Fruit fly (Drosophila melanogaster) whole organism, prepupa: ENCODE data around the gene CG15414.

Source experiments
- CG10631 ChIP-seq: fragments of 200-800 bp; sonication (Bioruptor generic); optimal IDR thresholded peaks from 2 replicates; lab custom pipeline; 2016; ENCODE audit warnings: missing biosample characterization, missing genetic modification characterization
- CG10669 ChIP-seq: fragments of 200-800 bp; sonication (Bioruptor generic); optimal IDR thresholded peaks from 3 replicates; lab custom pipeline; 2018; ENCODE audit warnings: missing biosample characterization, mild to moderate bottlenecking, missing genetic modification characterization, moderate library complexity
- CG11294 ChIP-seq: fragments of 200-800 bp; sonication (Bioruptor generic); IDR thresholded peaks from 2 replicates; pipeline ENCODE4 v1.3.6; 2022; ENCODE audit warnings: missing biosample characterization, missing genetic modification characterization
- CG11762 ChIP-seq: fragments of 200-800 bp; sonication (Bioruptor generic); optimal IDR thresholded peaks from 3 replicates; lab custom pipeline; 2016; ENCODE audit warnings: missing biosample characterization, missing genetic modification characterization; ENCODE audit not compliant: insufficient read depth
- CG15336 ChIP-seq: fragments of 200-800 bp; sonication (Bioruptor generic); IDR thresholded peaks from 2 replicates; pipeline ENCODE4 v1.3.6; 2022; ENCODE audit warnings: missing biosample characterization, missing genetic modification characterization
- CG1621 ChIP-seq: fragments of 200-800 bp; sonication (Bioruptor generic); optimal IDR thresholded peaks from 3 replicates; lab custom pipeline; 2018; ENCODE audit warnings: missing biosample characterization, mild to moderate bottlenecking, missing genetic modification characterization
- CG16779 ChIP-seq: fragments of 200-800 bp; sonication (Bioruptor generic); optimal IDR thresholded peaks from 3 replicates; lab custom pipeline; 2017; ENCODE audit warnings: missing biosample characterization, mild to moderate bottlenecking, missing genetic modification characterization
- CG3032 ChIP-seq: fragments of 200-800 bp; optimal IDR thresholded peaks from 2 replicates; lab custom pipeline; 2019; ENCODE audit warnings: missing biosample characterization, mild to moderate bottlenecking, missing genetic modification characterization, moderate library complexity
- CG31627 ChIP-seq: fragments of 200-800 bp; sonication (Bioruptor generic); optimal IDR thresholded peaks from 3 replicates; lab custom pipeline; 2016; ENCODE audit warnings: missing biosample characterization, missing genetic modification characterization
- CG34406 ChIP-seq: fragments of 200-800 bp; sonication (Bioruptor generic); optimal IDR thresholded peaks from 3 replicates; lab custom pipeline; 2016; ENCODE audit warnings: missing biosample characterization, missing genetic modification characterization
- CG3919 ChIP-seq: fragments of 200-800 bp; sonication (Bioruptor generic); optimal IDR thresholded peaks from 3 replicates; lab custom pipeline; 2016; ENCODE audit warnings: missing biosample characterization, missing genetic modification characterization
- CG6163 ChIP-seq: fragments of 200-800 bp; sonication (Bioruptor generic); IDR thresholded peaks from 3 replicates; pipeline ENCODE4 v1.3.6; 2022; ENCODE audit warnings: missing biosample characterization, missing genetic modification characterization
- CG6276 ChIP-seq: fragments of 200-800 bp; sonication (Bioruptor generic); optimal IDR thresholded peaks from 2 replicates; lab custom pipeline; 2017; ENCODE audit warnings: missing biosample characterization, mild to moderate bottlenecking, missing genetic modification characterization
- CG6808 ChIP-seq: fragments of 200-800 bp; sonication (Bioruptor generic); optimal IDR thresholded peaks from 3 replicates; lab custom pipeline; 2017; ENCODE audit warnings: missing biosample characterization, missing genetic modification characterization, mild to moderate bottlenecking, moderate library complexity, missing genetic modification reagents
- CG7368 ChIP-seq: fragments of 200-800 bp; sonication (Bioruptor generic); optimal IDR thresholded peaks from 3 replicates; lab custom pipeline; 2016; ENCODE audit warnings: missing biosample characterization, missing genetic modification characterization
- CG8119 ChIP-seq: fragments of 200-800 bp; sonication (Bioruptor generic); IDR thresholded peaks from 3 replicates; pipeline ENCODE4 v1.3.6; 2022; ENCODE audit warnings: missing biosample characterization, missing genetic modification characterization
- Eip78C ChIP-seq: fragments of 200-800 bp; sonication (Bioruptor generic); peaks from one replicate; lab custom pipeline; 2016; ENCODE audit warnings: missing biosample characterization, missing genetic modification characterization
- Eip93F ChIP-seq: fragments of 200-800 bp; sonication (Bioruptor generic); optimal IDR thresholded peaks from 2 replicates; lab custom pipeline; 2016; ENCODE audit warnings: missing biosample characterization, mild to moderate bottlenecking, missing genetic modification characterization
- Ets21C ChIP-seq: fragments of 200-800 bp; sonication (Bioruptor generic); optimal IDR thresholded peaks from 3 replicates; lab custom pipeline; 2016; ENCODE audit warnings: missing biosample characterization, missing genetic modification characterization
- Ets96B ChIP-seq: fragments of 200-800 bp; optimal IDR thresholded peaks from 2 replicates; lab custom pipeline; 2019; ENCODE audit warnings: missing biosample characterization, mild to moderate bottlenecking, missing genetic modification characterization, moderate library complexity
- Gug ChIP-seq: fragments of 200-800 bp; sonication (Bioruptor generic); IDR thresholded peaks from 2 replicates; pipeline ENCODE4 v1.3.6; 2022; ENCODE audit warnings: missing biosample characterization, missing genetic modification characterization
- Hr38 ChIP-seq: sonication (Bioruptor generic); optimal IDR thresholded peaks from 2 replicates; lab custom pipeline; 2016; ENCODE audit warnings: missing biosample characterization, missing genetic modification characterization
- Hr39 ChIP-seq: fragments of 200-800 bp; sonication (Bioruptor generic); optimal IDR thresholded peaks from 2 replicates; lab custom pipeline; 2016; ENCODE audit warnings: missing biosample characterization, missing genetic modification characterization
- Hr4 ChIP-seq: fragments of 200-800 bp; sonication (Bioruptor generic); optimal IDR thresholded peaks from 3 replicates; lab custom pipeline; 2016; ENCODE audit warnings: missing biosample characterization, missing genetic modification characterization
- Lpt ChIP-seq: fragments of 200-800 bp; sonication (Bioruptor generic); optimal IDR thresholded peaks from 3 replicates; lab custom pipeline; 2016; ENCODE audit warnings: missing biosample characterization, missing genetic modification characterization
- OdsH ChIP-seq: fragments of 200-800 bp; sonication (Bioruptor generic); optimal IDR thresholded peaks from 3 replicates; lab custom pipeline; 2016; ENCODE audit warnings: missing biosample characterization, missing genetic modification characterization
- Smox ChIP-seq: fragments of 200-800 bp; sonication (Bioruptor generic); optimal IDR thresholded peaks from 3 replicates; lab custom pipeline; 2016; ENCODE audit warnings: missing biosample characterization, missing genetic modification characterization
- Sox102F ChIP-seq: fragments of 200-800 bp; sonication (Bioruptor generic); optimal IDR thresholded peaks from 2 replicates; lab custom pipeline; 2016; ENCODE audit warnings: missing biosample characterization, mild to moderate bottlenecking, missing genetic modification characterization
- Sox14 ChIP-seq: fragments of 200-800 bp; sonication (Bioruptor generic); optimal IDR thresholded peaks from 3 replicates; lab custom pipeline; 2016; ENCODE audit warnings: missing biosample characterization, missing genetic modification characterization
- Sox15 ChIP-seq: fragments of 200-800 bp; sonication (Bioruptor generic); optimal IDR thresholded peaks from 3 replicates; lab custom pipeline; 2016; ENCODE audit warnings: missing biosample characterization, missing genetic modification characterization
- achi ChIP-seq: fragments of 200-800 bp; sonication (Bioruptor generic); optimal IDR thresholded peaks from 3 replicates; lab custom pipeline; 2016; ENCODE audit warnings: missing biosample characterization, missing genetic modification characterization
- acj6 ChIP-seq: fragments of 200-800 bp; sonication (Bioruptor generic); optimal IDR thresholded peaks from 3 replicates; lab custom pipeline; 2016; ENCODE audit warnings: missing biosample characterization, missing genetic modification characterization
- cyc ChIP-seq: fragments of 200-800 bp; sonication (Bioruptor generic); optimal IDR thresholded peaks from 3 replicates; lab custom pipeline; 2016; ENCODE audit warnings: missing biosample characterization, missing genetic modification characterization
- dac ChIP-seq: fragments of 200-800 bp; sonication (Bioruptor generic); optimal IDR thresholded peaks from 2 replicates; lab custom pipeline; 2017; ENCODE audit warnings: missing biosample characterization, mild to moderate bottlenecking, missing genetic modification characterization
- dsx ChIP-seq: fragments of 200-800 bp; optimal IDR thresholded peaks from 3 replicates; lab custom pipeline; 2019; ENCODE audit warnings: missing biosample characterization, mild to moderate bottlenecking, missing genetic modification characterization, moderate library complexity; ENCODE audit not compliant: poor library complexity, severe bottlenecking
- eg ChIP-seq: fragments of 200-800 bp; sonication (Bioruptor generic); IDR thresholded peaks from 3 replicates; pipeline ENCODE4 v1.3.6; 2022; ENCODE audit warnings: missing biosample characterization, missing genetic modification characterization
- esn ChIP-seq: fragments of 200-800 bp; sonication (Bioruptor generic); optimal IDR thresholded peaks from 2 replicates; lab custom pipeline; 2016; ENCODE audit warnings: missing biosample characterization, mild to moderate bottlenecking, missing genetic modification characterization, moderate library complexity
- fkh ChIP-seq: fragments of 200-800 bp; sonication (Bioruptor generic); optimal IDR thresholded peaks from 3 replicates; lab custom pipeline; 2017; ENCODE audit warnings: missing biosample characterization, mild to moderate bottlenecking, missing genetic modification characterization, moderate library complexity
- lz ChIP-seq: fragments of 200-800 bp; sonication (Bioruptor generic); optimal IDR thresholded peaks from 3 replicates; lab custom pipeline; 2016; ENCODE audit warnings: missing biosample characterization, missing genetic modification characterization
- spab ChIP-seq: fragments of 200-800 bp; sonication (Bioruptor generic); optimal IDR thresholded peaks from 2 replicates; lab custom pipeline; 2017; ENCODE audit warnings: missing biosample characterization, mild to moderate bottlenecking, missing genetic modification characterization, missing genetic modification reagents
- ss ChIP-seq, 2 experiments: fragments of 200-800 bp; sonication (Bioruptor generic); optimal IDR thresholded peaks; 2 replicates in 1 of 2; 3 replicates in 1 of 2; lab custom pipeline; 2017 to 2018; ENCODE audit warnings: mild to moderate bottlenecking in 2 of 2, missing biosample characterization in 2 of 2, missing genetic modification characterization in 2 of 2, moderate library complexity in 1 of 2
- topi ChIP-seq: fragments of 200-800 bp; sonication (Bioruptor generic); optimal IDR thresholded peaks from 3 replicates; lab custom pipeline; 2016; ENCODE audit warnings: missing biosample characterization, missing genetic modification characterization

Gene CG15414

DNA sequence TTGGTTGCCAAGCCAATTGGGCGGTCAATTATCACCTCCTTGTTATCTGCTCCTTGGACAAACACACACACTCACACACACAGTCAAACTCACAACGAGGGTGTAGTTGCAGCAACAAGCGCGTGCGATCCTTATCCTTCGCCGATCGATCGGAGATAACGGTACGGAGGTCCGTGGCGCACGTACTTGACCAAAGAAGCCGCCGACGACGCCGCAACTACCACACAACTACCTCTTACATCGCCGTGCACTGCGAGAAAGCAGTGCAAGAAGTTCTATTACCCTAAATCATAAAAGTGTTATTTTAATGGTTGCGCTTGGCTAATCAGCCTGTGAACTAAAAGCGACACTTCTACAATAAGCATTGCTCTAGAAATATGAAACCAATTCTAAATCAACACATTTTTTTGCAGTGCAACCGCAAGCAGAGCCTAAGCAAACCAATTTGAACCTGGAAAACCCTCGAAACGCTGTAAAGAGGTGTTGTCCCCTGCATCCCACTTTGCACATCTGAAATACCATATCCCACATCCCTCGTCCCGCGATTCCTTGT lies 42.2 kb upstream of the CG15414 start (continued):
- no peak for TF ChIP-seq Eip93F (GFP tag; lab: Kevin White, UChicago)
- peak; percentile 2 for TF ChIP-seq Sox15 (GFP tag; lab: Kevin White, UChicago)
- no peak for TF ChIP-seq CG8119
- no peak for TF ChIP-seq CG1621
- TF ChIP-seq dac: no peak
- 0 out of 2 replicates have a peak, but pooled peaks have one; percentile 19 for TF ChIP-seq CG11294 (GFP tag; lab: Robert Waterston, UW)
- TF ChIP-seq Ets21C (GFP tag; lab: Kevin White, UChicago): no peak
- TF ChIP-seq CG6808 (GFP tag; lab: Kevin White, UChicago): peak; percentile 36
- no peak for TF ChIP-seq dsx (GFP tag; lab: Kevin White, UChicago)
- TF ChIP-seq CG3032 (tag; lab: Kevin White, UChicago): peak; percentile 19
- no peak for TF ChIP-seq CG7368 (GFP tag; lab: Kevin White, UChicago)
- TF ChIP-seq CG34406: peak; percentile 38
- peak; percentile 27 for TF ChIP-seq achi
- no peak for TF ChIP-seq fkh
- TF ChIP-seq Gug (GFP tag; lab: Robert Waterston, UW): no peak
- TF ChIP-seq CG10631 (GFP tag; lab: Kevin White, UChicago): peak; percentile 16
- TF ChIP-seq esn (GFP tag; lab: Kevin White, UChicago): peak; percentile 49
- TF ChIP-seq Hr39 (GFP tag; lab: Kevin White, UChicago): peak; percentile 54
- peak; percentile 66; the same call in 1 of the 3 replicates for TF ChIP-seq eg (GFP tag; lab: Robert Waterston, UW)
- peak; percentile 6 for TF ChIP-seq Smox (GFP tag; lab: Kevin White, UChicago)
- peak; percentile 66 for TF ChIP-seq Sox14 (GFP tag; lab: Kevin White, UChicago)
- TF ChIP-seq Lpt (GFP tag; lab: Kevin White, UChicago): no peak
- TF ChIP-seq CG15336: 0 out of 2 replicates have a peak, but pooled peaks have one; percentile 8
- no peak for TF ChIP-seq CG16779 (tag; lab: Kevin White, UChicago)
- TF ChIP-seq lz (GFP tag; lab: Kevin White, UChicago): peak; percentile 37
- peak; percentile 3 for TF ChIP-seq cyc
- peak; percentile 27 for TF ChIP-seq topi (GFP tag; lab: Kevin White, UChicago)
- peak; percentile 20 for TF ChIP-seq OdsH (GFP tag; lab: Kevin White, UChicago)
- TF ChIP-seq CG3919 (GFP tag; lab: Kevin White, UChicago): peak; percentile 64
- TF ChIP-seq Eip78C (GFP tag; lab: Kevin White, UChicago): peak; percentile 76
- peak; percentile 31 for TF ChIP-seq Ets96B (tag; lab: Kevin White, UChicago)
- peak; percentile 57; the same call in 1 of the 3 replicates for TF ChIP-seq CG6163
- no peak for TF ChIP-seq CG6276 (GFP tag; lab: Kevin White, UChicago)
- no peak for TF ChIP-seq ss (GFP tag; optimal IDR thresholded peaks at IDR 0.05; lab: Kevin White, UChicago)
- TF ChIP-seq acj6: peak; percentile 37

DNA sequence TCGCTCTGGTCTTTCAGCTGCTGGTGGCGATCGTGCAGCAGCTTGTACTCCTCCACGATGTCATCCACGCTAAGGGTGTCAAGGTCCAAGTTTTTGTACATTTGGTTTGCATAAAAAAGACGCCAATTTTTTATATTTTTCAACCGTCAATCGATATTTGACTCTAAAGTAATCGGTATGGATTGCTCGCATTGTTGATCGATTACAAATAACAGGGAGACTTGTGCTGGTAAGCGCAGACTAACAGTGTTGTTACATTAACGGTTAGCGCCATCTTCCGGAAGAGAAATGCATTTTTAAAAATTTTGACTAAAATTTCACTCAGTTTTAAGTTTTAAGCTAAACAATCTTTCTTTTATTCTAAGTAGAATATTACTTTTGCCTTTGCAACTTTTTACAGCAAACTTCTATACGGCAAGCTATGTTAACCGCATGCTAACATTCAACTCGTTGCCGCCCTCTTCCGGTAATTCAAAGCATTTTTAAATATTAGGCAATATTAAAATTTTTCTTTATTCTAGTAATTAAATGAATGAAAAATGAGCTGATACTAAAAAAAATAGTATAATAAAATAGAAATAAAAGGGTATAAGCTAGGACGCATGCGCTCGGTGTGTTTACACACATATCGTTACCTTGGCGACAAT lies 39.4 kb upstream of the CG15414 start, which contains the start of the genes Spindly and IFT57:
TSS of gene Spindly (minus strand) at position 132 of the 647 bp plus-strand sequence.
TSS of gene IFT57 (plus strand) at position 604 of the 647 bp plus-strand sequence.
- TF ChIP-seq lz (GFP tag; lab: Kevin White, UChicago) (no peak), Sox102F (GFP tag; lab: Kevin White, UChicago) (no peak), Hr4 (GFP tag; lab: Kevin White, UChicago) (no peak), Hr38 (GFP tag; lab: Kevin White, UChicago) (no peak), CG6163 (no peak), CG10669 (no peak), CG11762 (GFP tag; lab: Kevin White, UChicago) (no peak), OdsH (GFP tag; lab: Kevin White, UChicago) (no peak), Sox15 (GFP tag; lab: Kevin White, UChicago) (no peak), eg (GFP tag; lab: Robert Waterston, UW) (no peak), CG31627 (no peak), CG16779 (tag; lab: Kevin White, UChicago) (no peak), Eip93F (GFP tag; lab: Kevin White, UChicago) (no peak), achi (no peak), spab (GFP tag; lab: Kevin White, UChicago) (no peak), CG3919 (GFP tag; lab: Kevin White, UChicago) (no peak), Smox (GFP tag; lab: Kevin White, UChicago) (no peak), CG10631 (GFP tag; lab: Kevin White, UChicago) (no peak)
